Worm (Caenorhabditis elegans): ENCODE data around the gene irld-27.

- TF ChIP-seq med-1 (GFP tag; optimal IDR thresholded peaks at IDR 0.05; ENCODE audit: insufficient read depth) (no peak), tab-1 (GFP tag; IDR thresholded peaks at IDR 0.05) (no peak), cog-1 (tag; optimal IDR thresholded peaks at IDR 0.05) (no peak), ref-1 (GFP tag; conservative IDR thresholded peaks at IDR 0.05) (no peak), ztf-29 (GFP tag; IDR thresholded peaks at IDR 0.05) (no peak), flt-1 (GFP tag; IDR thresholded peaks at IDR 0.05) (no peak), ztf-23 (GFP tag; IDR thresholded peaks at IDR 0.05) (no peak)
Measured at ce11 chrII:3318839-3319238, 13.3 kb upstream of the irld-27 start.
